Fruit fly (Drosophila melanogaster): ENCODE measurements around the gene mura.

The mura gene

dm6 chr3R:9487961-9488360 lies 63.6 kb downstream of the mura start (continued):
- TF ChIP-seq CG7556 (GFP tag; optimal IDR thresholded peaks at IDR 0.05) (peak; percentile 57), bsh (GFP tag; optimal IDR thresholded peaks at IDR 0.05) (no peak), CTCF (GFP tag; optimal IDR thresholded peaks at IDR 0.05) (no peak), Gug (GFP tag; IDR thresholded peaks at IDR 0.05) (no peak), tin (GFP tag; optimal IDR thresholded peaks at IDR 0.05) (no peak), ham (GFP tag; IDR thresholded peaks at IDR 0.05) (no peak), unpg (GFP tag; optimal IDR thresholded peaks at IDR 0.05) (no peak), H2.0 (GFP tag; IDR thresholded peaks at IDR 0.05) (no peak), eve (GFP tag; optimal IDR thresholded peaks at IDR 0.05) (no peak), slbo (GFP tag; IDR thresholded peaks at IDR 0.05) (no peak), hkb (optimal IDR thresholded peaks at IDR 0.05) (no peak), hkb (GFP tag; IDR thresholded peaks at IDR 0.05) (no peak), Sin3A (optimal IDR thresholded peaks at IDR 0.05) (no peak), ATbp (GFP tag; optimal IDR thresholded peaks at IDR 0.05) (no peak), tap (tag; optimal IDR thresholded peaks at IDR 0.05) (no peak), lilli (GFP tag; optimal IDR thresholded peaks at IDR 0.05) (peak; percentile 5), D (optimal IDR thresholded peaks at IDR 0.05) (no peak), D (GFP tag; optimal IDR thresholded peaks at IDR 0.05) (no peak), phol (tag; optimal IDR thresholded peaks at IDR 0.05) (no peak), dmrt99B (tag; optimal IDR thresholded peaks at IDR 0.05) (peak; percentile 4), CG1792 (GFP tag; optimal IDR thresholded peaks at IDR 0.05) (no peak), CG1233 (GFP tag; optimal IDR thresholded peaks at IDR 0.05) (no peak), NC2α (GFP tag; optimal IDR thresholded peaks at IDR 0.05) (no peak), CG31224 (GFP tag; IDR thresholded peaks at IDR 0.05) (no peak), CG42726 (GFP tag; IDR thresholded peaks at IDR 0.05; ENCODE audit: partially characterized antibody) (no peak), tx (GFP tag; optimal IDR thresholded peaks at IDR 0.05) (no peak), vfl (GFP tag; optimal IDR thresholded peaks at IDR 0.05) (no peak), ewg (GFP tag; optimal IDR thresholded peaks at IDR 0.05) (no peak), CG10543 (GFP tag; optimal IDR thresholded peaks at IDR 0.05) (no peak), CG12744 (GFP tag; optimal IDR thresholded peaks at IDR 0.05) (no peak), Optix (GFP tag; IDR thresholded peaks at IDR 0.05) (no peak), CG10321 (GFP tag; IDR thresholded peaks at IDR 0.05) (no peak), ac (GFP tag; optimal IDR thresholded peaks at IDR 0.05) (no peak), row (GFP tag; IDR thresholded peaks at IDR 0.05) (no peak), Med (GFP tag) (peak; percentile 41), CG14014 (GFP tag; IDR thresholded peaks at IDR 0.05) (no peak), CG6254 (GFP tag; optimal IDR thresholded peaks at IDR 0.05) (no peak), CG10366 (GFP tag; IDR thresholded peaks at IDR 0.05) (no peak), CG6689 (GFP tag; IDR thresholded peaks at IDR 0.05) (no peak), B-H2 (GFP tag; optimal IDR thresholded peaks at IDR 0.05) (no peak), C15 (GFP tag; IDR thresholded peaks at IDR 0.05) (no peak), MTF-1 (GFP tag; optimal IDR thresholded peaks at IDR 0.05; ENCODE audit: borderline replicate concordance) (no peak), Hr78 (GFP tag; optimal IDR thresholded peaks at IDR 0.05) (no peak), gcm (GFP tag; optimal IDR thresholded peaks at IDR 0.05) (no peak), lbe (GFP tag; optimal IDR thresholded peaks at IDR 0.05) (no peak), CG9932 (GFP tag; IDR thresholded peaks at IDR 0.05) (no peak), CG6791 (GFP tag; IDR thresholded peaks at IDR 0.05; ENCODE audit: partially characterized antibody) (no peak), Dip3 (GFP tag; optimal IDR thresholded peaks at IDR 0.05) (no peak), maf-S (GFP tag; optimal IDR thresholded peaks at IDR 0.05) (no peak), CG9797 (GFP tag; optimal IDR thresholded peaks at IDR 0.05) (no peak), zf30C (GFP tag; optimal IDR thresholded peaks at IDR 0.05) (no peak), ap (GFP tag; IDR thresholded peaks at IDR 0.05) (no peak), CG7271 (tag; optimal IDR thresholded peaks at IDR 0.05) (no peak), da (GFP tag; optimal IDR thresholded peaks at IDR 0.05) (no peak)
